Worm (Caenorhabditis elegans): ENCODE data around the gene lips-9.

DNA sequence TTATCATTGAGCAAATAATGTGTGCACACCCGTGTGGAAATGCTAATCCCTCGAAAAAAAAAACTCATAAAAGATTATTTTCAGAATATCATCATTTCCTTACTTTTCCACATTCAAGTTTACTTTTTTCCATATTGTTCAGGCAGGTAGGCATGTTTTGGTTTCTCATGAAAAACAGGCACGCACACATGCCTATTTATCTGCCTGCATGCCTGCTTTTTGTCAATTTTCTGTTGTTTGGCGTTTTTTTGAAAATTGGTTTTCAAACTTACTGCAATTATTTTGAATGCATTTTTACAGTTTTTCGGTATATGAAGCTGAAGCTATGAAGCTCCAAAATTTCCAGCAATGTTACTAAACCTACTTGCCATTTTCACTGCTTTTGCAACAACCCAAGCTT is 37.2 kb downstream of the lips-9 start, which contains the start of gene clec-64:
- TF ChIP-seq ztf-23 (GFP tag; IDR thresholded peaks at IDR 0.05) (no peak), klf-2 (GFP tag; conservative IDR thresholded peaks at IDR 0.05) (no peak), med-1 (GFP tag; optimal IDR thresholded peaks at IDR 0.05; ENCODE audit: insufficient read depth) (no peak), tab-1 (GFP tag; IDR thresholded peaks at IDR 0.05) (no peak), ref-1 (GFP tag; conservative IDR thresholded peaks at IDR 0.05) (no peak), flt-1 (GFP tag; IDR thresholded peaks at IDR 0.05) (no peak), ztf-29 (GFP tag; IDR thresholded peaks at IDR 0.05) (no peak), cog-1 (tag; optimal IDR thresholded peaks at IDR 0.05) (no peak), T22C8.4 (GFP tag; IDR thresholded peaks at IDR 0.05) (no peak)

Data from whole organism, midembryonic.